Worm (Caenorhabditis elegans) whole organism, late embryonic: ENCODE results near the gene nhr-123.

Experiments
- C38D4.7 ChIP-seq: fragments of 200-800 bp; sonication (Bioruptor generic); optimal IDR thresholded peaks from 2 replicates; lab custom pipeline; 2018; ENCODE audit warnings: mild to moderate bottlenecking, missing genetic modification characterization, moderate library complexity, missing compliant biosample characterization
- F13H6.1 ChIP-seq: sonication (generic microtip); optimal IDR thresholded peaks from 2 replicates; lab custom pipeline; 2016; ENCODE audit warnings: missing genetic modification characterization, missing compliant biosample characterization
- K09A11.1 ChIP-seq: sonication (generic microtip); optimal IDR thresholded peaks from 2 replicates; lab custom pipeline; 2017; ENCODE audit warnings: antibody characterized with exemption, mild to moderate bottlenecking, missing genetic modification characterization, missing compliant biosample characterization; ENCODE audit not compliant: insufficient read depth
- Y22D7AL.16 ChIP-seq: sonication (generic microtip); optimal IDR thresholded peaks from 2 replicates; lab custom pipeline; 2016; ENCODE audit warnings: missing genetic modification characterization, missing compliant biosample characterization
- ahr-1 ChIP-seq: sonication (generic microtip); optimal IDR thresholded peaks from 2 replicates; lab custom pipeline; 2016; ENCODE audit warnings: missing genetic modification characterization, missing compliant biosample characterization
- ama-1 ChIP-seq: fragments of 150-350 bp; optimal IDR thresholded peaks from 2 replicates; lab custom pipeline; 2014
- ceh-14 ChIP-seq: sonication (generic microtip); optimal IDR thresholded peaks from 2 replicates; lab custom pipeline; 2016; ENCODE audit warnings: missing genotype, missing genetic modification characterization, missing compliant biosample characterization
- ceh-19 ChIP-seq: fragments of 200-800 bp; sonication (Bioruptor generic); optimal IDR thresholded peaks from 2 replicates; lab custom pipeline; 2018; ENCODE audit warnings: mild to moderate bottlenecking, missing genetic modification characterization, missing compliant biosample characterization
- ceh-2 ChIP-seq: sonication (generic microtip); optimal IDR thresholded peaks from 2 replicates; lab custom pipeline; 2016; ENCODE audit warnings: missing genotype, missing genetic modification characterization, missing compliant biosample characterization
- ceh-22 ChIP-seq: sonication (generic microtip); optimal IDR thresholded peaks from 2 replicates; lab custom pipeline; 2017; ENCODE audit warnings: missing biosample characterization, missing genetic modification characterization
- ceh-24 ChIP-seq: sonication (generic microtip); optimal IDR thresholded peaks from 2 replicates; lab custom pipeline; 2016; ENCODE audit warnings: mild to moderate bottlenecking, missing genetic modification characterization, missing compliant biosample characterization
- ceh-30 ChIP-seq: fragments of 150-350 bp; optimal IDR thresholded peaks from 2 replicates; lab custom pipeline; 2014; ENCODE audit warnings: missing biosample characterization, missing genetic modification characterization
- ceh-31 ChIP-seq: sonication (generic microtip); optimal IDR thresholded peaks from 2 replicates; lab custom pipeline; 2016; ENCODE audit warnings: missing genetic modification characterization, missing compliant biosample characterization
- ceh-48 ChIP-seq: sonication (generic microtip); optimal IDR thresholded peaks from 2 replicates; lab custom pipeline; 2016; ENCODE audit warnings: missing genetic modification characterization, inconsistent platforms, missing compliant biosample characterization
- che-1 ChIP-seq: sonication (generic microtip); optimal IDR thresholded peaks from 2 replicates; lab custom pipeline; 2016; ENCODE audit warnings: mild to moderate bottlenecking, missing genetic modification characterization, missing compliant biosample characterization
- dmd-4 ChIP-seq: sonication (generic microtip); optimal IDR thresholded peaks from 2 replicates; lab custom pipeline; 2016; ENCODE audit warnings: borderline replicate concordance, missing genetic modification characterization, missing compliant biosample characterization
- elt-2 ChIP-seq: sonication (generic microtip); optimal IDR thresholded peaks from 2 replicates; lab custom pipeline; 2016; ENCODE audit warnings: missing genetic modification reagents, missing genetic modification characterization, missing compliant biosample characterization
- eyg-1 ChIP-seq: sonication (generic microtip); optimal IDR thresholded peaks from 2 replicates; lab custom pipeline; 2016; ENCODE audit warnings: missing genotype, missing genetic modification characterization, missing compliant biosample characterization
- fax-1 ChIP-seq: sonication (generic microtip); optimal IDR thresholded peaks from 2 replicates; lab custom pipeline; 2016; ENCODE audit warnings: missing genotype, missing genetic modification characterization, missing compliant biosample characterization
- gmeb-2 ChIP-seq: sonication (generic microtip); optimal IDR thresholded peaks from 2 replicates; lab custom pipeline; 2016; ENCODE audit warnings: missing genetic modification characterization, inconsistent platforms, missing compliant biosample characterization
- hlh-30 ChIP-seq: sonication (generic microtip); optimal IDR thresholded peaks from 2 replicates; lab custom pipeline; 2017; ENCODE audit warnings: antibody characterized with exemption, missing genetic modification characterization, missing compliant biosample characterization; ENCODE audit not compliant: insufficient read depth
- hlh-6 ChIP-seq: sonication (generic microtip); optimal IDR thresholded peaks from 2 replicates; lab custom pipeline; 2016; ENCODE audit warnings: missing genotype, missing genetic modification characterization, missing compliant biosample characterization
- hlh-8 ChIP-seq: sonication (generic microtip); optimal IDR thresholded peaks from 2 replicates; lab custom pipeline; 2016; ENCODE audit warnings: missing genotype, missing genetic modification characterization, missing compliant biosample characterization
- lin-11 ChIP-seq: fragments of 200-800 bp; sonication (Bioruptor generic); optimal IDR thresholded peaks from 2 replicates; lab custom pipeline; 2018; ENCODE audit warnings: mild to moderate bottlenecking, missing genetic modification characterization, missing compliant biosample characterization
- mec-3 ChIP-seq: sonication (generic microtip); optimal IDR thresholded peaks from 2 replicates; lab custom pipeline; 2016; ENCODE audit warnings: borderline replicate concordance, missing genetic modification characterization, missing compliant biosample characterization
- nfya-1 ChIP-seq: sonication (generic microtip); optimal IDR thresholded peaks from 2 replicates; lab custom pipeline; 2017; ENCODE audit warnings: missing genetic modification characterization, mild to moderate bottlenecking, missing compliant biosample characterization, antibody characterized with exemption, moderate library complexity
- npax-4 ChIP-seq: sonication (generic microtip); optimal IDR thresholded peaks from 2 replicates; lab custom pipeline; 2016; ENCODE audit warnings: missing genetic modification characterization, missing compliant biosample characterization
- pax-1 ChIP-seq: fragments of 150-350 bp; optimal IDR thresholded peaks from 2 replicates; lab custom pipeline; 2014; ENCODE audit warnings: missing biosample characterization, missing genetic modification characterization
- pha-2 ChIP-seq: sonication (generic microtip); optimal IDR thresholded peaks from 2 replicates; lab custom pipeline; 2017; ENCODE audit warnings: mild to moderate bottlenecking, missing genetic modification characterization, missing compliant biosample characterization
- pqm-1 ChIP-seq: sonication (generic microtip); optimal IDR thresholded peaks from 2 replicates; lab custom pipeline; 2016; ENCODE audit warnings: missing genetic modification characterization, missing compliant biosample characterization
- rnt-1 ChIP-seq: sonication (generic microtip); optimal IDR thresholded peaks from 2 replicates; lab custom pipeline; 2016; ENCODE audit warnings: missing genetic modification characterization, missing compliant biosample characterization
- sdc-2 ChIP-seq: sonication (generic microtip); optimal IDR thresholded peaks from 2 replicates; lab custom pipeline; 2016; ENCODE audit warnings: missing genotype, missing genetic modification characterization, missing compliant biosample characterization
- syd-9 ChIP-seq: sonication (generic microtip); optimal IDR thresholded peaks from 2 replicates; lab custom pipeline; 2016; ENCODE audit warnings: mild to moderate bottlenecking, missing genetic modification characterization, moderate library complexity, missing compliant biosample characterization
- tbx-2 ChIP-seq: sonication (generic microtip); optimal IDR thresholded peaks from 2 replicates; lab custom pipeline; 2016; ENCODE audit warnings: missing genetic modification characterization, missing compliant biosample characterization

nhr-123 gene

DNA sequence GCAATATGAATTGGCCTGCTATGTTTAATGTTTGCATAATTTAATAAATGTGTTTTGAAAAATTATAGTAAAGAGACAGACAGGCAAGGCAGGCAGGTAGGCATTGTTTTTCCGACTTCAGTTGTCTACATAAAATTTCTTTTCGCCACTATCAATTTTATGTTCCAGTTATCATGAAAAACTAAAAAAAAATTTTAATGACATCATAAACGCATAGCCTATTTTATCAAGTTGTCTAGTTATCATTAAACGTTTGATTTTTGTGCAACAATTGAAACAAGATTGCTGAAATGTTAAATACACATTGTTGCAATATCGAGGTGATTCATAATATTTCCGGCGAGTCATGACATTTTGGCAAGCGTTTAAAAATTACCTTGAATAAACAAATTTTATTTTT is 36.2 kb upstream of the nhr-123 start:
- peak; percentile 18 for TF ChIP-seq elt-2
- no peak for TF ChIP-seq lin-11 (tag; lab: Kevin White, UChicago)

DNA sequence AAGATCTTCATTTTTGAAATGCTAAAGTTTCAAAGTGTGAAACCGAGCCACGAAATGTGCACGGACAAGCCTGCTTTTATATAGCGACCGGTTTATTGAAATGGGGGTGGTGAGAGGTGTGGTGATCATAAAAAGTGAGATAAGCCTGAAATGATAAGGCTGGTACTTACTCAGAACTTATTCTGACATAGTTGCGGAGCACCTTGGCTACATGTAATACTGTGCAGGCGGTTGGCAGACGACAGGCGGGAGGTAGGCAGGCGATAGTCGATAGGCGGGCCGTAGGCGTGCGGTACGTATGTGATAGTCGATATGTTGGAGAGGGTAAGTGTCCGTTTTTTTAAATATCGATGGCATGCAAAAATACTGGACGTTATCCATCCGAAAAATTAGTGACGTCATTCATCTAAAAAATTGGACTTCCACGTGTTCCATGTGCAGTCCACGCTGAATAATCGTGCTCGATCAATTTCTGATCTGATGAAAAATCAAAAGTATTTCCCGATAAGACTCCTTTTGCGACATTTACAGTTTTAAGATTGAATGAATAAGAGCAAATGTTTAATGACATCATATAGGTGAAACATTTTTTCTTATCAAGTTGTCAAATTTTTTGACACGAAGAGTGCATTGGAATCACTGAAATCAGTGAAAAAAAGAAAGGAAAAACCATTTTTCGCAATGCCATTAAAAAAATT is 33.4 kb upstream of the nhr-123 start, which contains the start of gene irg-8:
Gene irg-8 (minus strand): TSS at position 51 of the 698 bp plus-strand sequence.
- no peak for TF ChIP-seq gmeb-2 (tag; lab: Kevin White, UChicago)
- no peak for TF ChIP-seq nfya-1 (tag; lab: Kevin White, UChicago)
- no peak for TF ChIP-seq ceh-31
- TF ChIP-seq tbx-2 = no peak
- TF ChIP-seq F13H6.1 (tag; lab: Kevin White, UChicago) = no peak
- no peak for TF ChIP-seq ceh-14 (tag; lab: Kevin White, UChicago)
- TF ChIP-seq rnt-1 (tag; lab: Kevin White, UChicago) = no peak
- no peak for TF ChIP-seq che-1 (tag; lab: Kevin White, UChicago)
- TF ChIP-seq pax-1 (tag; lab: Kevin White, UChicago) = no peak
- TF ChIP-seq fax-1 (tag; lab: Kevin White, UChicago) = no peak
- TF ChIP-seq hlh-30 (tag; lab: Kevin White, UChicago) = no peak
- TF ChIP-seq eyg-1 (tag; lab: Kevin White, UChicago) = no peak
- no peak for TF ChIP-seq ceh-24 (tag; lab: Kevin White, UChicago)
- TF ChIP-seq, all 69 proteins: peak for 0

DNA sequence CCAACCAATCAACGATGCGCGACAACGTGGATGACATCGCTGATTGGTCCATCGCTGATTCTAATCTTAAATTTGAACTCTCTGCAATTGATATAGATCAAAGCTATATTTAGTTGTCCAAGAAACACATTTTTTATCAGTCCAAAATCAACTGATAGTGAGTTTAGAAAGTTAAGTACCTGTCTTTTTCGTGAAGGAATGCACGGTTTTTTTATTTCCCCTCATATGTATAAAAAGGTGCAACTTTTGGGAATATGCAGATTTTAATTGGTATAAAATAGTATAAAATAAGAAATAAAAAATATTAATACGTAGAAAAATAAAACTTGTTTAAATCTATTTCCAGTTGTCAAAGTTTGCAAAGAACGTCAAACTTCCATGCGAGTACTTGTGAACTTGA is 32.8 kb upstream of the nhr-123 start, which contains the start of gene Y39D8A.1:
Gene Y39D8A.1 (plus strand): TSS at position 301 of the 400 bp plus-strand sequence.
- TF ChIP-seq fax-1 (tag; lab: Kevin White, UChicago) (no peak), pha-2 (tag; lab: Kevin White, UChicago) (no peak), ceh-24 (tag; lab: Kevin White, UChicago) (no peak), eyg-1 (tag; lab: Kevin White, UChicago) (no peak), sdc-2 (tag; lab: Kevin White, UChicago) (no peak), K09A11.1 (tag; lab: Kevin White, UChicago) (no peak)

DNA sequence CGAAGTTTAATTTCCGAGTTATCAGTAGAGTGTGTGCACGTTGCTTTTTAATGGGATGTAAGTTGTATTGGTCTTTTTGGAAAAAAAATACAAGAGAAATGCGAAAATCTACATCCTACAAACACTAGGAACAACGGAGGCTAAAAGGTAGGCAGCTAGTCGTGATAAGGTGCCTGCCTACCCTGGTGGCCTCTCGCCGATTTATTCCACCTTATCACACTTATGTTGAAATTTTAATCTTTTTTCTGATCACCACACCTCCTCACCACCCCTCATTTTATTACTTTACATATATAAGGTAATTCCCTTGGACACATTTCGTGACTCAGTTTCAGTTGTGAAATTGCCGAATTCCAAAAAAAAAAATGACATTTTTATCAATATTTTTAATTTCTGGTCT is 29.1 kb upstream of the nhr-123 start, which contains the start of gene dod-20:
Gene dod-20 (plus strand): TSS at position 301 of the 400 bp plus-strand sequence.
- TF ChIP-seq syd-9 = no peak
- no peak for TF ChIP-seq hlh-6
- TF ChIP-seq ceh-19 (GFP tag; lab: Kevin White, UChicago) = no peak
- no peak for TF ChIP-seq nfya-1 (tag; lab: Kevin White, UChicago)
- TF ChIP-seq ceh-31 = no peak
- no peak for TF ChIP-seq npax-4
- no peak for TF ChIP-seq fax-1 (tag; lab: Kevin White, UChicago)
- no peak for TF ChIP-seq ceh-2 (tag; lab: Kevin White, UChicago)

DNA sequence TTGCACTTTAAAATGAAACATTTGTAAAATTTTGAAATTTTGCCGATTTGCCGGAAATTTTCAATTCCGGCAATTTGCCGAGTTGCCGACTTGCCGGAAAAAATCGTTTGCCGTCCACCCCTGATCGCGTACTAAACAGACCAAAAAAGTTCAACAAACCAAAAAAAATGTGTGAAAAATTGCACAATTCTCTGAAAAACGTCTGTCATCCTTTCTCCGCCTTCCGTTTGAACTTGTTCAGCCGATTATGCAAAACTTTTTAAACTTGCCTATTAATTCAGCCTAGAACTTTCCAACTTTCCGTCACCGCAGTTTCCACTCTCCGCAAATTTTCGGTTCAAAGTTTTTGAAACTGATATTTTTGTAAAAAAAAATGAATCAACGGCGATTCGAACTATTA is 27.1 kb upstream of the nhr-123 start, which contains the start of gene B0554.5:
Gene B0554.5 (plus strand): TSS at position 301 of the 400 bp plus-strand sequence.
- no peak for TF ChIP-seq hlh-30 (tag; lab: Kevin White, UChicago)
- no peak for TF ChIP-seq che-1 (tag; lab: Kevin White, UChicago)
- TF ChIP-seq npax-4 = no peak
- no peak for TF ChIP-seq fax-1 (tag; lab: Kevin White, UChicago)
- no peak for TF ChIP-seq ceh-22 (tag; lab: Kevin White, UChicago)
- TF ChIP-seq ceh-48 = no peak
- TF ChIP-seq ama-1 (lab: Kevin White, UChicago) = no peak
- TF ChIP-seq tbx-2 = no peak
- no peak for TF ChIP-seq ahr-1
- no peak for TF ChIP-seq hlh-8 (tag; lab: Kevin White, UChicago)
- no peak for TF ChIP-seq syd-9
- TF ChIP-seq C38D4.7 (GFP tag; lab: Kevin White, UChicago) = no peak
- no peak for TF ChIP-seq dmd-4
- no peak for TF ChIP-seq ceh-30 (tag; lab: Kevin White, UChicago)
- TF ChIP-seq Y22D7AL.16 (tag; lab: Kevin White, UChicago) = no peak
- TF ChIP-seq mec-3 (tag; lab: Kevin White, UChicago) = no peak
- TF ChIP-seq pqm-1 (tag; lab: Kevin White, UChicago) = no peak
- TF ChIP-seq ceh-14 (tag; lab: Kevin White, UChicago) = no peak
